Fruit fly (Drosophila melanogaster): ENCODE measurements around the gene Mcm6.
A peak's percentile ranks its signal among the peaks of the same experiment; 100 is the strongest.

Gene Mcm6

DNA sequence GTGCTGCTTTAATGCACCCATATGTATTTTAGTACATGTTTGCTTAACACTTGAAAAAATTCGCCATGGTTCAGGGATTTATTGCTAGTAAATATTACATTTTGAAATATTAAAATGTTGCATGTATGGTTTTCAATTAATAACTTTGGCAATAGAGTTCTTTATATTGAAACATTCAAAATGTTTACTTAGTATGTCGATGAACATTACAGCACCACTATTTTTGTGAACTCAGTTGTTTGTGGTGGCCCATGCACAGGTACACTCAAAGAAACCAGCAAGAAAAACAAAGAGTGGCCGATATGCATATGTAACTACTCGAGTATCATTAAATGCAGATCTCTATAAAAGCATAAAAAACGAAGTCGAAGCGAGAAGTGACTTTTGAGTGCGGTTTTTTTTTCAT is 27.8 kb downstream of the Mcm6 start (continued):
- TF ChIP-seq oc (tag; optimal IDR thresholded peaks at IDR 0.05) (peak; percentile 71), Fer2 (tag; optimal IDR thresholded peaks at IDR 0.05) (no peak), trem (tag; optimal IDR thresholded peaks at IDR 0.05) (peak; percentile 64), CG4328 (GFP tag; optimal IDR thresholded peaks at IDR 0.05) (peak; percentile 36), HHEX (GFP tag; optimal IDR thresholded peaks at IDR 0.05) (peak; percentile 37), pros (GFP tag; optimal IDR thresholded peaks at IDR 0.05) (no peak), CG13287 (GFP tag; IDR thresholded peaks at IDR 0.05; ENCODE audit: partially characterized antibody) (no peak), toy (GFP tag; IDR thresholded peaks at IDR 0.05) (no peak), CG33557 (GFP tag; optimal IDR thresholded peaks at IDR 0.05) (peak; percentile 67), pita (GFP tag; optimal IDR thresholded peaks at IDR 0.05) (no peak), CG11560 (tag; IDR thresholded peaks at IDR 0.05) (0 out of 3 replicates have a peak, but pooled peaks have one; percentile 16), dan (GFP tag; IDR thresholded peaks at IDR 0.05) (0 out of 2 replicates have a peak, but pooled peaks have one; percentile 50), Vsx1 (GFP tag; optimal IDR thresholded peaks at IDR 0.05) (no peak), p53 (GFP tag; optimal IDR thresholded peaks at IDR 0.05) (no peak), cwo (GFP tag; optimal IDR thresholded peaks at IDR 0.05) (peak; percentile 26), da (GFP tag; optimal IDR thresholded peaks at IDR 0.05) (no peak), CG10979 (tag; optimal IDR thresholded peaks at IDR 0.05) (peak; percentile 77), CG1603 (tag; optimal IDR thresholded peaks at IDR 0.05) (peak; percentile 64), Meics (GFP tag; optimal IDR thresholded peaks at IDR 0.05) (peak; percentile 49), CG7745 (tag; optimal IDR thresholded peaks at IDR 0.05) (no peak), CG1792 (GFP tag; optimal IDR thresholded peaks at IDR 0.05) (no peak), abd-A (tag; optimal IDR thresholded peaks at IDR 0.05) (no peak), CG14860 (GFP tag; IDR thresholded peaks at IDR 0.05; ENCODE audit: partially characterized antibody) (no peak), grn (GFP tag; optimal IDR thresholded peaks at IDR 0.05) (no peak), Awh (GFP tag; IDR thresholded peaks at IDR 0.05) (peak; percentile 65), Hr78 (GFP tag; optimal IDR thresholded peaks at IDR 0.05) (peak in 1 of 2 experiments; percentile 41), CG8290 (GFP tag; optimal IDR thresholded peaks at IDR 0.05) (peak; percentile 40), CG8290 (tag; optimal IDR thresholded peaks at IDR 0.05) (no peak), Six4 (GFP tag; optimal IDR thresholded peaks at IDR 0.05) (peak; percentile 15), Jarid2 (GFP tag; optimal IDR thresholded peaks at IDR 0.05) (no peak), Rfx (GFP tag; IDR thresholded peaks at IDR 0.05) (peak; percentile 29; the same call in 1 of the 2 replicates), Scr (GFP tag; IDR thresholded peaks at IDR 0.05; ENCODE audit: partially characterized antibody) (no peak), D (optimal IDR thresholded peaks at IDR 0.05) (no peak), D (GFP tag; optimal IDR thresholded peaks at IDR 0.05) (peak; percentile 63), CG4820 (GFP tag; optimal IDR thresholded peaks at IDR 0.05) (peak; percentile 29), Sox100B (GFP tag; optimal IDR thresholded peaks at IDR 0.05) (peak; percentile 81), ro (GFP tag; IDR thresholded peaks at IDR 0.05) (0 out of 2 replicates have a peak, but pooled peaks have one; percentile 19), Hsf (GFP tag; optimal IDR thresholded peaks at IDR 0.05) (peak; percentile 54), gcm2 (GFP tag; optimal IDR thresholded peaks at IDR 0.05) (peak; percentile 10), CG6175 (GFP tag; IDR thresholded peaks at IDR 0.05) (no peak), bigmax (GFP tag; optimal IDR thresholded peaks at IDR 0.05) (no peak), pan (optimal IDR thresholded peaks at IDR 0.05) (no peak), pan (GFP tag; optimal IDR thresholded peaks at IDR 0.05 in 1 of 2, IDR thresholded peaks at IDR 0.05 in 1 of 2) (peak in 1 of 2 experiments; percentile 73), tx (GFP tag; optimal IDR thresholded peaks at IDR 0.05) (peak; percentile 4), dysf (GFP tag; IDR thresholded peaks at IDR 0.05) (peak; percentile 68), lmd (GFP tag; IDR thresholded peaks at IDR 0.05) (peak; percentile 63), CG7786 (GFP tag; optimal IDR thresholded peaks at IDR 0.05) (peak; percentile 23), pho (GFP tag; optimal IDR thresholded peaks at IDR 0.05) (no peak), chn (GFP tag; optimal IDR thresholded peaks at IDR 0.05) (peak; percentile 56), Sry-β (GFP tag; optimal IDR thresholded peaks at IDR 0.05) (no peak), CG15514 (GFP tag; optimal IDR thresholded peaks at IDR 0.05) (peak; percentile 17)
